Worm (Caenorhabditis elegans) whole organism, L4/young adult: ENCODE measurements around the gene C18H9.1.

Source experiments
- W03F9.2 ChIP-seq: fragments of 150-350 bp; optimal IDR thresholded peaks from 2 replicates; lab custom pipeline; 2014; ENCODE audit warnings: missing biosample characterization, missing genetic modification characterization
- dao-5 ChIP-seq: sonication (generic microtip); optimal IDR thresholded peaks from 2 replicates; lab custom pipeline; 2016; ENCODE audit warnings: missing genotype, missing genetic modification characterization, moderate library complexity, missing compliant biosample characterization
- him-1 ChIP-seq: sonication (generic microtip); optimal IDR thresholded peaks from 2 replicates; lab custom pipeline; 2016; ENCODE audit warnings: missing genotype, missing genetic modification reagents, missing genetic modification characterization, missing compliant biosample characterization

The C18H9.1 gene

ce11 chrII:6683663-6684285 is 15.1 kb upstream of the C18H9.1 start, which contains the start of gene gyf-1:
gyf-1 (plus strand) TSS chrII:6684235.
- TF ChIP-seq W03F9.2 (tag; lab: Kevin White, UChicago) (no peak), him-1 (tag; lab: Kevin White, UChicago) (no peak), dao-5 (tag; lab: Kevin White, UChicago) (no peak)

- TF ChIP-seq dao-5 (tag; lab: Kevin White, UChicago) = no peak
- no peak for TF ChIP-seq W03F9.2 (tag; lab: Kevin White, UChicago)
- no peak for TF ChIP-seq him-1 (tag; lab: Kevin White, UChicago)
These were observed 12.9 kb upstream of the C18H9.1 start for ce11 chrII:6685964-6686363.

- TF ChIP-seq W03F9.2 (tag; lab: Kevin White, UChicago) (no peak), him-1 (tag; lab: Kevin White, UChicago) (no peak), dao-5 (tag; lab: Kevin White, UChicago) (no peak)
These were observed 9.8 kb upstream of the C18H9.1 start for ce11 chrII:6689088-6689487.

DNA sequence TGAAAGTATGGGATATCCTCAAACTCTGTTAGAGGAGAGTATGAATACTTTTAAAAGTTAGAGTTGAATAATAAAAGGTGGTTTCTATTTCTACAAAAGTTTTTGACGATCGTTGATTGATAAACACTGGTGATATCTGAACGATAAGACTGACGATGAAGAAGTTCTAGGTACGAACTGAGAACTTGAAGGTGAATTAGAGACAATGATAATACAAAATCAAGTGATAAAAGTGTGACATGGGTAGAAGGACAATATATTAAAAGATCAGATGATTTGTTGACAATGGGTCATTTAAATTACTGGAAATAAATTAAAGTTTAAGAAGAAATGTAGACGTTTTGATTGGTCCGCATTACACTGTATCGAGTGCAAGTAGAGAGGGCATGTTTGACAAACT is 3.5 kb upstream of the C18H9.1 start, which contains the start of gene C18H9.5:
Gene C18H9.5, minus strand, starts transcription at position 179 of the 400 bp plus-strand sequence.
- TF ChIP-seq him-1 (tag; lab: Kevin White, UChicago) (no peak), dao-5 (tag; lab: Kevin White, UChicago) (no peak), W03F9.2 (tag; lab: Kevin White, UChicago) (no peak)

ce11 chrII:6701497-6701896 is 2.6 kb downstream of the C18H9.1 start, which contains the start of gene C18H9.6:
C18H9.6 (minus strand) TSS chrII:6701625.
- TF ChIP-seq W03F9.2 (tag; lab: Kevin White, UChicago) (no peak), dao-5 (tag; lab: Kevin White, UChicago) (no peak), him-1 (tag; lab: Kevin White, UChicago) (no peak)

DNA sequence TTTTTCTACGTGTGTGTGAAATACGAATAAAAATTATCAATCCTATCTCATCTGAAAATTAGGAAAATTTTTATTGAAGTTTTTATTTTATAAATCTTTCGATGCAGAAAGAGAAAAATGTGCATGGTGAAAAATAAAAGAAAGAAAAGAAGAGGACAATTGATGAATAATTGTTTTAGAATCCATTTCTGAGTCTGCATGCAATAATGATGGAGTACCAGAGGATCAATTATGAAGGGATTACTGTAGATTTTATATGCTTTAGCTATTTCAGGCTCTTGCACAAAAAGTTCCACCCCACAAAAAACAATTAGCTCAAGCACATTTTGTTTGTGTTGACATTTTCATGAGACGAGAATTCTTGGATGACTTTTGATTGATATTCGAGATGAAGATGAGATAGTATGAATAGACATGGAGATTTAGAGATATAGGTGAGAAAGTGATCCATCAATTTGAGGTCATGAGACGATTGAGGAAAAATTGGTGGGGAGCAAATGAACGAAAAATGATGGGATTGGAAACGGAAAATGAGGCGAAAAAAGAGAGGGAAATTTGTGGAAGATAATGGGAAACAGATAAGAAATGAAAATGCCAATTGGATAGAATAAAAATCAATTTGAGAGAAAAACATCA is 6.8 kb downstream of the C18H9.1 start, which contains the start of gene rpy-1:
Gene rpy-1, minus strand, starts transcription at position 51 of the 636 bp plus-strand sequence.
- no peak for TF ChIP-seq W03F9.2 (tag; lab: Kevin White, UChicago)
- TF ChIP-seq dao-5 (tag; lab: Kevin White, UChicago) = no peak
- TF ChIP-seq him-1 (tag; lab: Kevin White, UChicago) = no peak

DNA sequence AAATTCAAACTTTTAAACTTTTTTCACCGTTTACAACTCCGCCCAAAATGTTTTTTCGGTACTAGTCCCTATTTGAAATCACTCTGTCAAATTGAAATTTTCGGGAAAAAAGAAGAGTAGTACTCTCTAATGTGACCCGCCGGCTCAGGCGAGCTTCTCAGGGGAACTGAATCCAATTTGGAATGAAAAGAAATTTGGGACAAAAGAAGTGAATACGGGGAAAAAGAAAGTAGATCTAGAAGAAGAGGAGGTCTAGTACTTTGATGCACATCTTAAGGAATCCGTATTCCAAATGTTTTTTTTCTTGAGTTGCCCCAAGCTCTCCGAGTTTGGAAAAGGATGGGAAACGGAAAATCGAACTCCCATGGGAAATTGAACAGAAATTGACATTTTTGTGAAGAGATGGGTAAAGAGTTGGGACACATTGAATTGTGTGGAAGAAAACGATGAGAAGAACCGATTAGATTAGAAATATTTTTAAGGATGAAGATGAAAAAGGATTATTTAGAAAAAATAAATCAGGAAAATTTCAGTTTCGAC is 7.7 kb downstream of the C18H9.1 start:
- TF ChIP-seq dao-5 (tag; lab: Kevin White, UChicago) = no peak
- no peak for TF ChIP-seq W03F9.2 (tag; lab: Kevin White, UChicago)
- TF ChIP-seq him-1 (tag; lab: Kevin White, UChicago) = no peak

ce11 chrII:6707496-6708260 is 8.8 kb downstream of the C18H9.1 start:
- TF ChIP-seq W03F9.2 (tag; lab: Kevin White, UChicago) (no peak), him-1 (tag; lab: Kevin White, UChicago) (no peak), dao-5 (tag; lab: Kevin White, UChicago) (no peak)

DNA sequence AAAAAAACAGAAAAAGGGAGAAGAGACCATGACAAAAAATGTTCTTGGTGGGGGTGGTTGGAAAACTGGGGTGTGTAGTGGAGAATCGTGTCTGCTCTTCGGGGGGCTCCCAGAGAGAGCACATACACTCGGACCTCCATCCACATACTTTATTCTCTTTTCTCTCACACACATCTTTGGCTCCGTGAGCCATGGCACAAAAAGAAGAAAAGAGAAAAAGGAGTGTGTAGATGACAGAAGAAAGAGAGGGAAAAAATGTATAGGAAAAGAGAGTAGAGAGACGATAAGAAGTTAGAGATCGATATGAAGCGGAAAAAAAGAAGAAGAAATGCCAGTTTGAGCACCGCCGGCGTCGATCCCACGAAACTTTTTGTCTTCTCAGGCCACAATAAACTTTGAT is 10.1 kb downstream of the C18H9.1 start:
- TF ChIP-seq him-1 (tag; lab: Kevin White, UChicago) = peak; percentile 56
- no peak for TF ChIP-seq dao-5 (tag; lab: Kevin White, UChicago)

ce11 chrII:6709680-6710079 is 10.8 kb downstream of the C18H9.1 start:
- no peak for TF ChIP-seq dao-5 (tag; lab: Kevin White, UChicago)
- TF ChIP-seq him-1 (tag; lab: Kevin White, UChicago) = no peak
- TF ChIP-seq W03F9.2 (tag; lab: Kevin White, UChicago) = no peak

DNA sequence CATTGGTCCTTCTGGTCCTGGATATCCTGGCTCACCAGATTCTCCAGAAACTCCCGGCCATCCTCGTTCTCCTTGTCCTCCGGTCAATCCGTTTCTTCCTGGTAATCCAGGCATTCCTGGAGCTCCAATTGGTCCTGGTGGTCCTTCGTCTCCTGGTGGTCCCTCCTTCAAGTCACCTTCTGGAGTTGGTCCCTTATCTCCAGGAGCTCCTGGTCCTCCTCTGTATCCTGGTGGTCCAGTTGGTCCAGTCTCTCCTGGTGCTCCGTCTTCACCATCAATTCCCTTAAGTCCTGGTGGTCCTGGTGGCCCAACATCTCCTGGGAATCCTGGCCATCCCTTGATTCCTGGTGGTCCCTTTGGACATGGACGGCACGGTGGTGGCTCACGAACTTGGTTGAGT is 11.7 kb downstream of the C18H9.1 start:
- no peak for TF ChIP-seq W03F9.2 (tag; lab: Kevin White, UChicago)
- TF ChIP-seq him-1 (tag; lab: Kevin White, UChicago) = no peak
- no peak for TF ChIP-seq dao-5 (tag; lab: Kevin White, UChicago)

DNA sequence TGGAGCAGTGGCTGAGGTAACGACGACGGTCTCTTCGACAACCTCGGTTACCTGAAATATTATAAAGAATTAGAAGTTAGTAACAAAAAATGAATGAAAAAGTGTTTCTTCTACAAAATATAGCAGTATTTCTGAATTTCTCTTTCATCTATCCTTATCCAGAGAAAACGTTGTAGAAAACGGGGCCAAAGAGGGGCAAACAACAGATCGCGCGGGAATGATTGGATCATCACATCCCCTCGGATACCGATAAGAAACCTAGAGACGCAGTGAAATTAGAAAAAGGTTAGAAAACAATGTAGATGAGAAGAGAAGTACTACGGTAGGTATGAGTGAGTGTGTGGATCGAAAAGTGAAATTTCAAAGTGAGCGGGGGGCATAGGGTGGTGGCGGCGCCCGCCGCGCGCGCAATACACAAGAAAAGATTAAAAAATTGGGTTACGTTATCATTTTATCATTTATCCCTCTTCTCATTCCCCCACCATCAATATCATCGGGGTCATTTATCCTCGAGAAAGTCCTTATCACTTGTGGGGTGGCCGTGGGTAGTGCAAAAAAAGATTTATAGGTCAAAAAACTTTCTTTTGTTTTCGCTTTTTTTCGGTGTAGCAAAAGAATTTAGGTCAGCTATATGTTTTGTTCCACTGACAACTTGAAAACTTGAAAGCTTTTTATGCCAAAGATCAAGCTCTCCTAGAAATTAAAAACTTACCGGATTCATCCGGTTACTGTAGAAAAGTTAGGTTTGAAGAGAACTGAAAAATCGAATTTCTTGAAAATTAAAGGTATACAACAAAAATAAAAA is 13.5 kb downstream of the C18H9.1 start, which contains the start of the genes dpy-10 and T14B4.19:
Gene dpy-10, minus strand, starts transcription at position 51 of the 805 bp plus-strand sequence.
Gene T14B4.19, minus strand, starts transcription at position 755 of the 805 bp plus-strand sequence.
- TF ChIP-seq dao-5 (tag; lab: Kevin White, UChicago) = no peak
